Fruit fly (Drosophila melanogaster): Measurements from ENCODE around the gene Hpd.

DNA sequence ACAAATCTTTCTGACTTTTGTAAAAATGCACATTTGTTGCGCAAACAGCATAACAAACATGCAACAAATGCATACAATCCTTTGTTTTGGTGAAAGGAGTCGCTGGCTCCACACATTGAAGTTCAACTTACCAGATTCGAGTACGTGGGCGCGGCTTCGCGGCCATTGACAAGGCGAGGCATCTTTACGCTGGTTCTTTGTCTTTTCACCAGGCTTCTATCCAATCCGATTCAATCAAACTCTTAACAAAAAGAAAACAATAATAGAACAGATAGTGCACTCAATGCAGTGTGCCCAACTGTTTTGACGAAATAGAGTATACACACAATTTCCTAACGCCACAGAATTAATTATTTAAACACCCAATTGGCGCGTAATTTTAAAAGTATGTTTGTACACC, 9.5 kb downstream of the Hpd start, which contains the start of gene CG5262:
- TF ChIP-seq acj6 (GFP tag; optimal IDR thresholded peaks at IDR 0.05) (no peak), CG3919 (GFP tag; optimal IDR thresholded peaks at IDR 0.05) (no peak), pdm3 (GFP tag; optimal IDR thresholded peaks at IDR 0.05) (no peak)

Measured in whole organism, prepupa.